Worm (Caenorhabditis elegans) whole organism, L4 larva: ENCODE data around the gene D2089.3.

Source experiments
- madf-5 ChIP-seq, 2 experiments: fragments of 200-800 bp; sonication (Bioruptor generic); IDR thresholded peaks; 2 replicates each; pipeline ENCODE4 v1.3.6; 2022; ENCODE audit warnings: missing compliant biosample characterization in 2 of 2, missing genetic modification characterization in 2 of 2
- snpc-4 ChIP-seq: fragments of 150-350 bp; optimal IDR thresholded peaks from 2 replicates; lab custom pipeline; 2014; ENCODE audit warnings: missing biosample characterization, missing genetic modification characterization

- TF ChIP-seq madf-5 (GFP tag; IDR thresholded peaks at IDR 0.05; lab: Robert Waterston, UW) (no peak), snpc-4 (tag; lab: Kevin White, UChicago) (no peak)
Measured at ce11 chrII:10680130-10680529, 15.2 kb upstream of the D2089.3 start.
